Worm (Caenorhabditis elegans) whole organism, late embryonic: ENCODE data around the gene cpg-19.

Experiments
- C38D4.7 ChIP-seq: fragments of 200-800 bp; sonication (Bioruptor generic); optimal IDR thresholded peaks from 2 replicates; lab custom pipeline; 2018; ENCODE audit warnings: mild to moderate bottlenecking, missing genetic modification characterization, moderate library complexity, missing compliant biosample characterization
- F13H6.1 ChIP-seq: sonication (generic microtip); optimal IDR thresholded peaks from 2 replicates; lab custom pipeline; 2016; ENCODE audit warnings: missing genetic modification characterization, missing compliant biosample characterization
- K02D7.2 ChIP-seq: sonication (generic microtip); optimal IDR thresholded peaks from 2 replicates; lab custom pipeline; 2017; ENCODE audit warnings: mild to moderate bottlenecking, missing genetic modification characterization, missing compliant biosample characterization
- T23F11.4 ChIP-seq: fragments of 200-800 bp; sonication (Bioruptor generic); optimal IDR thresholded peaks from 2 replicates; lab custom pipeline; 2018; ENCODE audit warnings: mild to moderate bottlenecking, missing genetic modification characterization, missing compliant biosample characterization
- Y22D7AL.16 ChIP-seq: sonication (generic microtip); optimal IDR thresholded peaks from 2 replicates; lab custom pipeline; 2016; ENCODE audit warnings: missing genetic modification characterization, missing compliant biosample characterization
- ahr-1 ChIP-seq: sonication (generic microtip); optimal IDR thresholded peaks from 2 replicates; lab custom pipeline; 2016; ENCODE audit warnings: missing genetic modification characterization, missing compliant biosample characterization
- ama-1 ChIP-seq: fragments of 150-350 bp; optimal IDR thresholded peaks from 2 replicates; lab custom pipeline; 2014
- ceh-18 ChIP-seq: sonication (generic microtip); optimal IDR thresholded peaks from 2 replicates; lab custom pipeline; 2016; ENCODE audit warnings: missing genetic modification characterization, missing compliant biosample characterization
- ceh-2 ChIP-seq: sonication (generic microtip); optimal IDR thresholded peaks from 2 replicates; lab custom pipeline; 2016; ENCODE audit warnings: missing genotype, missing genetic modification characterization, missing compliant biosample characterization
- ceh-24 ChIP-seq: sonication (generic microtip); optimal IDR thresholded peaks from 2 replicates; lab custom pipeline; 2016; ENCODE audit warnings: mild to moderate bottlenecking, missing genetic modification characterization, missing compliant biosample characterization
- ceh-34 ChIP-seq: sonication (generic microtip); optimal IDR thresholded peaks from 2 replicates; lab custom pipeline; 2016; ENCODE audit warnings: mild to moderate bottlenecking, missing genetic modification characterization, missing compliant biosample characterization
- ceh-45 ChIP-seq: fragments of 200-800 bp; sonication (Bioruptor generic); IDR thresholded peaks from 2 replicates; pipeline ENCODE4 v1.3.6; 2022; ENCODE audit warnings: missing genetic modification reagents, missing genetic modification characterization, missing compliant biosample characterization
- che-1 ChIP-seq: sonication (generic microtip); optimal IDR thresholded peaks from 2 replicates; lab custom pipeline; 2016; ENCODE audit warnings: mild to moderate bottlenecking, missing genetic modification characterization, missing compliant biosample characterization
- dmd-4 ChIP-seq: sonication (generic microtip); optimal IDR thresholded peaks from 2 replicates; lab custom pipeline; 2016; ENCODE audit warnings: borderline replicate concordance, missing genetic modification characterization, missing compliant biosample characterization
- dve-1 ChIP-seq: sonication (generic microtip); optimal IDR thresholded peaks from 2 replicates; lab custom pipeline; 2017; ENCODE audit warnings: antibody characterized with exemption, mild to moderate bottlenecking, missing genetic modification characterization, missing compliant biosample characterization
- elt-2 ChIP-seq: sonication (generic microtip); optimal IDR thresholded peaks from 2 replicates; lab custom pipeline; 2016; ENCODE audit warnings: missing genetic modification reagents, missing genetic modification characterization, missing compliant biosample characterization
- elt-4 ChIP-seq: sonication (generic microtip); optimal IDR thresholded peaks from 2 replicates; lab custom pipeline; 2016; ENCODE audit warnings: missing genetic modification characterization, missing compliant biosample characterization
- ets-4 ChIP-seq: sonication (generic microtip); optimal IDR thresholded peaks from 2 replicates; lab custom pipeline; 2016; ENCODE audit warnings: missing genetic modification characterization, missing compliant biosample characterization
- eyg-1 ChIP-seq: sonication (generic microtip); optimal IDR thresholded peaks from 2 replicates; lab custom pipeline; 2016; ENCODE audit warnings: missing genotype, missing genetic modification characterization, missing compliant biosample characterization
- fax-1 ChIP-seq: sonication (generic microtip); optimal IDR thresholded peaks from 2 replicates; lab custom pipeline; 2016; ENCODE audit warnings: missing genotype, missing genetic modification characterization, missing compliant biosample characterization
- gmeb-2 ChIP-seq: sonication (generic microtip); optimal IDR thresholded peaks from 2 replicates; lab custom pipeline; 2016; ENCODE audit warnings: missing genetic modification characterization, inconsistent platforms, missing compliant biosample characterization
- hlh-15 ChIP-seq: sonication (generic microtip); optimal IDR thresholded peaks from 2 replicates; lab custom pipeline; 2016; ENCODE audit warnings: missing genetic modification characterization, missing compliant biosample characterization
- hlh-6 ChIP-seq: sonication (generic microtip); optimal IDR thresholded peaks from 2 replicates; lab custom pipeline; 2016; ENCODE audit warnings: missing genotype, missing genetic modification characterization, missing compliant biosample characterization
- hlh-8 ChIP-seq: sonication (generic microtip); optimal IDR thresholded peaks from 2 replicates; lab custom pipeline; 2016; ENCODE audit warnings: missing genotype, missing genetic modification characterization, missing compliant biosample characterization
- lim-6 ChIP-seq: sonication (generic microtip); optimal IDR thresholded peaks from 2 replicates; lab custom pipeline; 2016; ENCODE audit warnings: missing genetic modification characterization, missing compliant biosample characterization
- madf-2 ChIP-seq: sonication (generic microtip); optimal IDR thresholded peaks from 2 replicates; lab custom pipeline; 2017; ENCODE audit warnings: missing genetic modification characterization, missing compliant biosample characterization
- mec-3 ChIP-seq: sonication (generic microtip); optimal IDR thresholded peaks from 2 replicates; lab custom pipeline; 2016; ENCODE audit warnings: borderline replicate concordance, missing genetic modification characterization, missing compliant biosample characterization
- nfya-1 ChIP-seq: sonication (generic microtip); optimal IDR thresholded peaks from 2 replicates; lab custom pipeline; 2017; ENCODE audit warnings: missing genetic modification characterization, mild to moderate bottlenecking, missing compliant biosample characterization, antibody characterized with exemption, moderate library complexity
- nhr-11 ChIP-seq: fragments of 150-350 bp; optimal IDR thresholded peaks from 2 replicates; lab custom pipeline; 2014; ENCODE audit warnings: missing biosample characterization, missing genetic modification characterization
- nhr-232 ChIP-seq: sonication (generic microtip); optimal IDR thresholded peaks from 2 replicates; lab custom pipeline; 2016; ENCODE audit warnings: missing genetic modification characterization, missing compliant biosample characterization
- odd-2 ChIP-seq: sonication (generic microtip); optimal IDR thresholded peaks from 2 replicates; lab custom pipeline; 2017; ENCODE audit warnings: antibody characterized with exemption, mild to moderate bottlenecking, missing genetic modification characterization, missing compliant biosample characterization
- pag-3 ChIP-seq: sonication (generic microtip); optimal IDR thresholded peaks from 2 replicates; lab custom pipeline; 2016; ENCODE audit warnings: missing compliant biosample characterization, missing genetic modification characterization, borderline replicate concordance
- pat-9 ChIP-seq: fragments of 200-800 bp; sonication (Bioruptor generic); optimal IDR thresholded peaks from 2 replicates; lab custom pipeline; 2018; ENCODE audit warnings: mild to moderate bottlenecking, missing genetic modification characterization, moderate library complexity, missing compliant biosample characterization
- pax-1 ChIP-seq: fragments of 150-350 bp; optimal IDR thresholded peaks from 2 replicates; lab custom pipeline; 2014; ENCODE audit warnings: missing biosample characterization, missing genetic modification characterization
- pha-2 ChIP-seq: sonication (generic microtip); optimal IDR thresholded peaks from 2 replicates; lab custom pipeline; 2017; ENCODE audit warnings: mild to moderate bottlenecking, missing genetic modification characterization, missing compliant biosample characterization
- pqm-1 ChIP-seq: sonication (generic microtip); optimal IDR thresholded peaks from 2 replicates; lab custom pipeline; 2016; ENCODE audit warnings: missing genetic modification characterization, missing compliant biosample characterization
- pros-1 ChIP-seq: fragments of 150-350 bp; optimal IDR thresholded peaks from 2 replicates; lab custom pipeline; 2014; ENCODE audit warnings: missing biosample characterization, missing genetic modification reagents, missing genetic modification characterization
- ref-2 ChIP-seq: sonication (generic microtip); optimal IDR thresholded peaks from 2 replicates; lab custom pipeline; 2016; ENCODE audit warnings: missing genetic modification characterization, missing compliant biosample characterization
- rnt-1 ChIP-seq: sonication (generic microtip); optimal IDR thresholded peaks from 2 replicates; lab custom pipeline; 2016; ENCODE audit warnings: missing genetic modification characterization, missing compliant biosample characterization
- sox-2 ChIP-seq: fragments of 200-800 bp; sonication (Bioruptor generic); IDR thresholded peaks from 2 replicates; pipeline ENCODE4 v1.3.6; 2022; ENCODE audit warnings: missing genetic modification reagents, missing genetic modification characterization, missing compliant biosample characterization
- sox-4 ChIP-seq: sonication (generic microtip); optimal IDR thresholded peaks from 2 replicates; lab custom pipeline; 2017; ENCODE audit warnings: mild to moderate bottlenecking, missing genetic modification characterization, inconsistent platforms, missing compliant biosample characterization
- syd-9 ChIP-seq: sonication (generic microtip); optimal IDR thresholded peaks from 2 replicates; lab custom pipeline; 2016; ENCODE audit warnings: mild to moderate bottlenecking, missing genetic modification characterization, moderate library complexity, missing compliant biosample characterization
- tbx-7 ChIP-seq: sonication (generic microtip); optimal IDR thresholded peaks from 2 replicates; lab custom pipeline; 2016; ENCODE audit warnings: missing genotype, missing genetic modification characterization, missing compliant biosample characterization
- unc-42 ChIP-seq: sonication (generic microtip); optimal IDR thresholded peaks from 2 replicates; lab custom pipeline; 2016; ENCODE audit warnings: missing genotype, missing genetic modification characterization, missing compliant biosample characterization
- unc-55 ChIP-seq: sonication (generic microtip); optimal IDR thresholded peaks from 2 replicates; lab custom pipeline; 2017; ENCODE audit warnings: missing biosample characterization, missing genetic modification reagents, missing genetic modification characterization
- zip-5 ChIP-seq: sonication (generic microtip); optimal IDR thresholded peaks from 2 replicates; lab custom pipeline; 2016; ENCODE audit warnings: missing genetic modification characterization, missing compliant biosample characterization
- ztf-16 ChIP-seq: sonication (generic microtip); optimal IDR thresholded peaks from 2 replicates; lab custom pipeline; 2017; ENCODE audit warnings: missing genetic modification characterization, missing compliant biosample characterization

cpg-19 gene

DNA sequence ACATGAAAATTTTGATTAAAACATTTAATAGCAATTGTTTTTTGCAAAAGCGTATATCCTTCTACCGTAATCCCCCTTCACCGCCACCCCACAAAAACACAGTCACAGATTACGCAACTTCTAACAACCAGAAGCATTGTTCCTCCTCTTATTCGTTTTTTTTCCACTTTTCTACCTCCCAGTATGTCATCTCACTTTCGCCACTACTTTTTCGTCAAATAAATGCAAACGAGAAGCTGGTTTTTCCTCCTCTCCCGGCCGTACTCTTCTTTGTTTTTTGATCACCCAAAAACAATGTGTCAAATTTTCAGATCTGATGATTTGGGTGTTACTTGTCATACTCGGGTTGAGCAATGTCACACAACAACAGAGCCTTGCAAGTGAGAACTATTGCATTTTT is 11.4 kb downstream of the cpg-19 start, which contains the start of gene C06G1.1:
Gene C06G1.1 (plus strand): TSS at position 301 of the 400 bp plus-strand sequence.
- TF ChIP-seq eyg-1 (tag; lab: Kevin White, UChicago) (no peak), unc-55 (GFP tag; lab: Kevin White, UChicago) (no peak), odd-2 (tag; lab: Kevin White, UChicago) (no peak), T23F11.4 (GFP tag; lab: Kevin White, UChicago) (no peak), dve-1 (no peak), pax-1 (tag; lab: Kevin White, UChicago) (no peak), ref-2 (tag; lab: Kevin White, UChicago) (no peak), unc-42 (tag; lab: Kevin White, UChicago) (no peak), sox-4 (tag; lab: Kevin White, UChicago) (no peak), Y22D7AL.16 (tag; lab: Kevin White, UChicago) (no peak), hlh-8 (tag; lab: Kevin White, UChicago) (no peak), F13H6.1 (tag; lab: Kevin White, UChicago) (no peak), pha-2 (tag; lab: Kevin White, UChicago) (no peak), mec-3 (no peak), ahr-1 (tag; lab: Kevin White, UChicago) (no peak)

DNA sequence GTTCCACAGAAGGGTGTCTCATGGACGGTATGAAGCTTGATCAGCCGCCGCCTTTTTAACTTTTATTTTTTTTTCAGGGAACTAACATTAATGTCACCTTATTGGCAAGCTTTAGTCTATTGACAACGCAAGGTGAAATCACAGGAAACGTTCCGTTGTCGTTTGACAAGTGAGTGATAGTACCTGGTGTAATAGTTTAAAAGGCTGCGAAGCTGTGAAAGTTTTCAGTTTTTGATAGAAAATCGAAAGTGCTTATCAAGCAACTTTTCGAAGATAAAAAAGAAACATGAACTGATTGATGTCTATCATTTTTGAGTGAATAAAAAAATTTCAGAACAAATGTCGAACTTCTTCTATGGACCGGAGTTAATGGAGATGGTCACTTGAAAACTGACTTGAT is 12.5 kb downstream of the cpg-19 start:
- TF ChIP-seq ztf-16 (no peak), mec-3 (no peak)
- TF ChIP-seq, all 69 proteins: peak for 0

DNA sequence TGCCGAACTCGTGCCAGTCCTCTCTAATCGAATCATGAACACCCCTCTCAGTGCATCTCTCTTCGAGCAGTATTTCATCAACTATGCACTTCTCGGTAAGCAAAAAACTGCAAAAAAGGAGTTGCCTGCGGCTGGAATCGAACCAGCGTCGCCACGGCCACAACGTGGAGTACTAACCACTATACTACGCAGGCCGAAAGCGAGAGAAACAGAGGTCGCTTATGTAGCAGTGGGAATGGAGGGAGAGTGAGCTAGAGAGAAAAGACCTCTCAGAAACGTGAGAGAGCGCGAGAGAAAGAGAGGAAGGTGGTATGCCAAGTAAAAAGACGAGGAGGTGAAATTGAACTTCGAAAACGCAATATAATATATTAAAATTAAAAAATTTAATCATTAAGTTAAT is 13.1 kb downstream of the cpg-19 start:
- TF ChIP-seq ama-1 (lab: Kevin White, UChicago), result no peak
- peak; percentile 90 for TF ChIP-seq madf-2 (tag; lab: Kevin White, UChicago)
- TF ChIP-seq T23F11.4 (GFP tag; lab: Kevin White, UChicago), result peak; percentile 91
- peak; percentile 97 for TF ChIP-seq elt-2 (tag; lab: Kevin White, UChicago)
- peak; percentile 91 for TF ChIP-seq ztf-16
- TF ChIP-seq nhr-232, result peak; percentile 88
- peak; percentile 95 for TF ChIP-seq ceh-34 (tag; lab: Kevin White, UChicago)
- peak; percentile 68 for TF ChIP-seq pqm-1 (tag; lab: Kevin White, UChicago)
- peak; percentile 91 for TF ChIP-seq rnt-1 (tag; lab: Kevin White, UChicago)
- peak; percentile 73 for TF ChIP-seq ahr-1 (tag; lab: Kevin White, UChicago)
- no peak for TF ChIP-seq nhr-11 (tag; lab: Kevin White, UChicago)
- peak; percentile 89 for TF ChIP-seq fax-1
- peak; percentile 4 for TF ChIP-seq mec-3
- peak; percentile 85 for TF ChIP-seq hlh-15
- peak; percentile 83 for TF ChIP-seq syd-9 (tag; lab: Kevin White, UChicago)
- TF ChIP-seq Y22D7AL.16 (tag; lab: Kevin White, UChicago), result peak; percentile 83
- peak; percentile 93 for TF ChIP-seq K02D7.2 (tag; lab: Kevin White, UChicago)
- TF ChIP-seq elt-4 (tag; lab: Kevin White, UChicago), result no peak
- TF ChIP-seq ref-2 (tag; lab: Kevin White, UChicago), result peak; percentile 88
- peak; percentile 54 for TF ChIP-seq pros-1 (tag; lab: Kevin White, UChicago)
- TF ChIP-seq dve-1, result peak; percentile 92
- peak; percentile 67 for TF ChIP-seq odd-2 (tag; lab: Kevin White, UChicago)
- TF ChIP-seq tbx-7, result peak; percentile 58
- TF ChIP-seq che-1, result peak; percentile 89
- peak; percentile 89 for TF ChIP-seq pat-9
- TF ChIP-seq ceh-2, result peak; percentile 87
- peak; percentile 87 for TF ChIP-seq ceh-45
- TF ChIP-seq C38D4.7 (GFP tag; lab: Kevin White, UChicago), result peak; percentile 87
- peak; percentile 91 for TF ChIP-seq pha-2 (tag; lab: Kevin White, UChicago)
- peak; percentile 90 for TF ChIP-seq dmd-4 (tag; lab: Kevin White, UChicago)
- TF ChIP-seq ets-4 (tag; lab: Kevin White, UChicago), result peak; percentile 42
- TF ChIP-seq eyg-1 (tag; lab: Kevin White, UChicago), result peak; percentile 94
- peak; percentile 67 for TF ChIP-seq zip-5 (tag; lab: Kevin White, UChicago)
- peak; percentile 94 for TF ChIP-seq hlh-6
- peak; percentile 82 for TF ChIP-seq nfya-1 (tag; lab: Kevin White, UChicago)
- peak; percentile 95 for TF ChIP-seq gmeb-2 (tag; lab: Kevin White, UChicago)
- peak; percentile 59 for TF ChIP-seq pag-3 (tag; lab: Kevin White, UChicago)
- peak; percentile 89 for TF ChIP-seq sox-2 (GFP tag; lab: Robert Waterston, UW)
- TF ChIP-seq sox-4 (tag; lab: Kevin White, UChicago), result peak; percentile 95
- TF ChIP-seq lim-6 (tag; lab: Kevin White, UChicago), result peak; percentile 83
- peak; percentile 86 for TF ChIP-seq ceh-18
- peak; percentile 69 for TF ChIP-seq ceh-24
